Worm (Caenorhabditis elegans) whole organism, late embryonic: Measurements from ENCODE around the gene bre-3.

Experiments
- F13H6.1 ChIP-seq: sonication (generic microtip); optimal IDR thresholded peaks from 2 replicates; lab custom pipeline; 2016; ENCODE audit warnings: missing genetic modification characterization, missing compliant biosample characterization
- K09A11.1 ChIP-seq: sonication (generic microtip); optimal IDR thresholded peaks from 2 replicates; lab custom pipeline; 2017; ENCODE audit warnings: antibody characterized with exemption, mild to moderate bottlenecking, missing genetic modification characterization, missing compliant biosample characterization; ENCODE audit not compliant: insufficient read depth
- Y22D7AL.16 ChIP-seq: sonication (generic microtip); optimal IDR thresholded peaks from 2 replicates; lab custom pipeline; 2016; ENCODE audit warnings: missing genetic modification characterization, missing compliant biosample characterization
- ahr-1 ChIP-seq: sonication (generic microtip); optimal IDR thresholded peaks from 2 replicates; lab custom pipeline; 2016; ENCODE audit warnings: missing genetic modification characterization, missing compliant biosample characterization
- ceh-18 ChIP-seq: sonication (generic microtip); optimal IDR thresholded peaks from 2 replicates; lab custom pipeline; 2016; ENCODE audit warnings: missing genetic modification characterization, missing compliant biosample characterization
- ceh-2 ChIP-seq: sonication (generic microtip); optimal IDR thresholded peaks from 2 replicates; lab custom pipeline; 2016; ENCODE audit warnings: missing genotype, missing genetic modification characterization, missing compliant biosample characterization
- ceh-30 ChIP-seq: fragments of 150-350 bp; optimal IDR thresholded peaks from 2 replicates; lab custom pipeline; 2014; ENCODE audit warnings: missing biosample characterization, missing genetic modification characterization
- ceh-31 ChIP-seq: sonication (generic microtip); optimal IDR thresholded peaks from 2 replicates; lab custom pipeline; 2016; ENCODE audit warnings: missing genetic modification characterization, missing compliant biosample characterization
- ceh-34 ChIP-seq: sonication (generic microtip); optimal IDR thresholded peaks from 2 replicates; lab custom pipeline; 2016; ENCODE audit warnings: mild to moderate bottlenecking, missing genetic modification characterization, missing compliant biosample characterization
- ceh-48 ChIP-seq: sonication (generic microtip); optimal IDR thresholded peaks from 2 replicates; lab custom pipeline; 2016; ENCODE audit warnings: missing genetic modification characterization, inconsistent platforms, missing compliant biosample characterization
- ceh-6 ChIP-seq: fragments of 200-800 bp; sonication (Bioruptor generic); optimal IDR thresholded peaks from 2 replicates; lab custom pipeline; 2018; ENCODE audit warnings: mild to moderate bottlenecking, missing genetic modification characterization, missing compliant biosample characterization
- ceh-9 ChIP-seq: sonication (generic microtip); optimal IDR thresholded peaks from 2 replicates; lab custom pipeline; 2016; ENCODE audit warnings: mild to moderate bottlenecking, missing genetic modification characterization, inconsistent platforms, missing compliant biosample characterization
- elt-2 ChIP-seq: sonication (generic microtip); optimal IDR thresholded peaks from 2 replicates; lab custom pipeline; 2016; ENCODE audit warnings: missing genetic modification reagents, missing genetic modification characterization, missing compliant biosample characterization
- ets-4 ChIP-seq: sonication (generic microtip); optimal IDR thresholded peaks from 2 replicates; lab custom pipeline; 2016; ENCODE audit warnings: missing genetic modification characterization, missing compliant biosample characterization
- eyg-1 ChIP-seq: sonication (generic microtip); optimal IDR thresholded peaks from 2 replicates; lab custom pipeline; 2016; ENCODE audit warnings: missing genotype, missing genetic modification characterization, missing compliant biosample characterization
- hlh-13 ChIP-seq: fragments of 200-800 bp; sonication (Bioruptor generic); optimal IDR thresholded peaks from 2 replicates; lab custom pipeline; 2018; ENCODE audit warnings: mild to moderate bottlenecking, missing genetic modification characterization, missing compliant biosample characterization
- hlh-15 ChIP-seq: sonication (generic microtip); optimal IDR thresholded peaks from 2 replicates; lab custom pipeline; 2016; ENCODE audit warnings: missing genetic modification characterization, missing compliant biosample characterization
- hlh-8 ChIP-seq: sonication (generic microtip); optimal IDR thresholded peaks from 2 replicates; lab custom pipeline; 2016; ENCODE audit warnings: missing genotype, missing genetic modification characterization, missing compliant biosample characterization
- lim-6 ChIP-seq: sonication (generic microtip); optimal IDR thresholded peaks from 2 replicates; lab custom pipeline; 2016; ENCODE audit warnings: missing genetic modification characterization, missing compliant biosample characterization
- mec-3 ChIP-seq: sonication (generic microtip); optimal IDR thresholded peaks from 2 replicates; lab custom pipeline; 2016; ENCODE audit warnings: borderline replicate concordance, missing genetic modification characterization, missing compliant biosample characterization
- nfya-1 ChIP-seq: sonication (generic microtip); optimal IDR thresholded peaks from 2 replicates; lab custom pipeline; 2017; ENCODE audit warnings: missing genetic modification characterization, mild to moderate bottlenecking, missing compliant biosample characterization, antibody characterized with exemption, moderate library complexity
- nhr-11 ChIP-seq: fragments of 150-350 bp; optimal IDR thresholded peaks from 2 replicates; lab custom pipeline; 2014; ENCODE audit warnings: missing biosample characterization, missing genetic modification characterization
- odd-2 ChIP-seq: sonication (generic microtip); optimal IDR thresholded peaks from 2 replicates; lab custom pipeline; 2017; ENCODE audit warnings: antibody characterized with exemption, mild to moderate bottlenecking, missing genetic modification characterization, missing compliant biosample characterization
- pag-3 ChIP-seq: sonication (generic microtip); optimal IDR thresholded peaks from 2 replicates; lab custom pipeline; 2016; ENCODE audit warnings: missing compliant biosample characterization, missing genetic modification characterization, borderline replicate concordance
- pha-4 ChIP-seq: fragments of 150-350 bp; optimal IDR thresholded peaks from 2 replicates; lab custom pipeline; 2018; ENCODE audit warnings: missing biosample characterization, missing genetic modification reagents, missing genetic modification characterization
- rnt-1 ChIP-seq: sonication (generic microtip); optimal IDR thresholded peaks from 2 replicates; lab custom pipeline; 2016; ENCODE audit warnings: missing genetic modification characterization, missing compliant biosample characterization
- sdc-2 ChIP-seq: sonication (generic microtip); optimal IDR thresholded peaks from 2 replicates; lab custom pipeline; 2016; ENCODE audit warnings: missing genotype, missing genetic modification characterization, missing compliant biosample characterization
- sox-2 ChIP-seq: fragments of 200-800 bp; sonication (Bioruptor generic); IDR thresholded peaks from 2 replicates; pipeline ENCODE4 v1.3.6; 2022; ENCODE audit warnings: missing genetic modification reagents, missing genetic modification characterization, missing compliant biosample characterization
- sox-4 ChIP-seq: sonication (generic microtip); optimal IDR thresholded peaks from 2 replicates; lab custom pipeline; 2017; ENCODE audit warnings: mild to moderate bottlenecking, missing genetic modification characterization, inconsistent platforms, missing compliant biosample characterization
- syd-9 ChIP-seq: sonication (generic microtip); optimal IDR thresholded peaks from 2 replicates; lab custom pipeline; 2016; ENCODE audit warnings: mild to moderate bottlenecking, missing genetic modification characterization, moderate library complexity, missing compliant biosample characterization
- tbx-2 ChIP-seq: sonication (generic microtip); optimal IDR thresholded peaks from 2 replicates; lab custom pipeline; 2016; ENCODE audit warnings: missing genetic modification characterization, missing compliant biosample characterization
- unc-42 ChIP-seq: sonication (generic microtip); optimal IDR thresholded peaks from 2 replicates; lab custom pipeline; 2016; ENCODE audit warnings: missing genotype, missing genetic modification characterization, missing compliant biosample characterization
- unc-55 ChIP-seq: sonication (generic microtip); optimal IDR thresholded peaks from 2 replicates; lab custom pipeline; 2017; ENCODE audit warnings: missing biosample characterization, missing genetic modification reagents, missing genetic modification characterization
- unc-86 ChIP-seq: sonication (generic microtip); optimal IDR thresholded peaks from 2 replicates; lab custom pipeline; 2016; ENCODE audit warnings: missing genetic modification characterization, missing compliant biosample characterization
- zip-5 ChIP-seq: sonication (generic microtip); optimal IDR thresholded peaks from 2 replicates; lab custom pipeline; 2016; ENCODE audit warnings: missing genetic modification characterization, missing compliant biosample characterization

The bre-3 gene

ce11 chrIII:9488027-9488426 is 2.8 kb upstream of the bre-3 start:
- TF ChIP-seq rnt-1 = no peak
- no peak for TF ChIP-seq ahr-1
- TF ChIP-seq ceh-48 (tag; lab: Kevin White, UChicago) = no peak

ce11 chrIII:9487454-9487853 is 2.2 kb upstream of the bre-3 start:
- TF ChIP-seq unc-86 (tag; lab: Kevin White, UChicago) = no peak
- no peak for TF ChIP-seq Y22D7AL.16 (tag; lab: Kevin White, UChicago)
- TF ChIP-seq pag-3 (tag; lab: Kevin White, UChicago) = no peak
- no peak for TF ChIP-seq unc-55 (GFP tag; lab: Kevin White, UChicago)
- TF ChIP-seq elt-2 = peak; percentile 6

ce11 chrIII:9483716-9484115 is 1.6 kb downstream of the bre-3 start:
- TF ChIP-seq hlh-8 = peak; percentile 80
- TF ChIP-seq mec-3 (tag; lab: Kevin White, UChicago) = no peak
- peak; percentile 32 for TF ChIP-seq ceh-34 (tag; lab: Kevin White, UChicago)
- TF ChIP-seq K09A11.1 (tag; lab: Kevin White, UChicago) = no peak
- peak; percentile 59 for TF ChIP-seq nfya-1 (tag; lab: Kevin White, UChicago)
- TF ChIP-seq unc-42 (tag; lab: Kevin White, UChicago) = peak; percentile 54
- TF ChIP-seq ceh-31 (tag; lab: Kevin White, UChicago) = peak; percentile 56

ce11 chrIII:9482423-9482993 is 2.8 kb downstream of the bre-3 start:
- TF ChIP-seq tbx-2 (tag; lab: Kevin White, UChicago) = no peak
- TF ChIP-seq sox-4 (tag; lab: Kevin White, UChicago) = no peak
- no peak for TF ChIP-seq ets-4
- no peak for TF ChIP-seq ceh-6 (GFP tag; lab: Kevin White, UChicago)
- no peak for TF ChIP-seq syd-9 (tag; lab: Kevin White, UChicago)
- no peak for TF ChIP-seq eyg-1
- TF ChIP-seq odd-2 = no peak
- no peak for TF ChIP-seq ceh-9 (tag; lab: Kevin White, UChicago)
- no peak for TF ChIP-seq pha-4 (tag; lab: Kevin White, UChicago)
- no peak for TF ChIP-seq nhr-11 (tag; lab: Kevin White, UChicago)
- no peak for TF ChIP-seq sox-2 (GFP tag; lab: Robert Waterston, UW)
- no peak for TF ChIP-seq lim-6 (tag; lab: Kevin White, UChicago)

- TF ChIP-seq zip-5 (no peak), hlh-8 (no peak), ceh-30 (tag; lab: Kevin White, UChicago) (no peak), hlh-13 (GFP tag; lab: Kevin White, UChicago) (no peak), ceh-2 (tag; lab: Kevin White, UChicago) (no peak), ceh-18 (no peak), ets-4 (no peak), nhr-11 (tag; lab: Kevin White, UChicago) (no peak), ceh-48 (tag; lab: Kevin White, UChicago) (no peak), F13H6.1 (tag; lab: Kevin White, UChicago) (no peak), odd-2 (no peak), sox-4 (tag; lab: Kevin White, UChicago) (no peak), hlh-15 (no peak), sdc-2 (tag; lab: Kevin White, UChicago) (no peak), K09A11.1 (tag; lab: Kevin White, UChicago) (no peak)
Measured at ce11 chrIII:9476564-9476963, 8.7 kb downstream of the bre-3 start.
